Fruit fly (Drosophila melanogaster) Kc167 (cell line): Measurements from ENCODE around the gene GABA-B-R3.

Source experiments
- h ChIP-seq: fragments of >200 bp; optimal IDR thresholded peaks from 3 replicates; lab custom pipeline; 2018; ENCODE audit warnings: missing external identifiers
- psq ChIP-seq: fragments of >200 bp; optimal IDR thresholded peaks from 2 replicates; lab custom pipeline; 2017; ENCODE audit warnings: missing external identifiers

DNA sequence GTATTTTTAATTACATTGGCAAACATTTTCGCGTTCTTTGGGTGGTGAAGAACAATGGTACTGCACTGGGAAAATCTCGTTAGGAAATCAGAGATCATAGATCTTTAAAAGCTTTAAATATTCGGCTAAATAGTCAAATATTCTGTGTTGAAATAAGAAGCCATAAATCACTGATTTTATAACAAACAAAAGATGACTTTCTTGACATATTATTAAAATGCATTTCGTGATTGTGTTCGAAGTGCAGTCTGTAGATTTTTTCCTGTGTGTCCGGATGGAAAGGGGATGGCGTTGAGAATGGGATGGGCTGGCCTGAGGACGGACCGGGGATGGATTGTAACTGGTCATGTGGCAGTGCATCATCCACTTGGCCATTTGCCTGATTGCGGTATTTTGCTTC, 17.6 kb upstream of the GABA-B-R3 start:
- TF ChIP-seq psq (lab: Kevin White, UChicago), result no peak
- TF ChIP-seq h (lab: Kevin White, UChicago), result no peak
